Worm (Caenorhabditis elegans): Measurements from ENCODE around the gene srz-94.

ce11 chrV:17061585-17061984, 25.8 kb upstream of the srz-94 start, which contains the start of gene F28B1.9:
- TF ChIP-seq nhr-77 (tag; optimal IDR thresholded peaks at IDR 0.05) (no peak), elt-3 (tag; optimal IDR thresholded peaks at IDR 0.05) (no peak), elt-1 (tag; optimal IDR thresholded peaks at IDR 0.05) (no peak), Y55F3AM.14 (GFP tag; optimal IDR thresholded peaks at IDR 0.05) (no peak), unc-62 (GFP tag; optimal IDR thresholded peaks at IDR 0.05) (no peak), ztf-4 (tag; optimal IDR thresholded peaks at IDR 0.05) (no peak), alr-1 (tag; optimal IDR thresholded peaks at IDR 0.05) (no peak), nhr-12 (tag; optimal IDR thresholded peaks at IDR 0.05) (no peak)
